Fruit fly (Drosophila melanogaster) whole organism, embryonic: ENCODE data around the gene CG14205.

Experiments
- Aef1 ChIP-seq: fragments of 200-800 bp; sonication (Bioruptor generic); IDR thresholded peaks from 3 replicates; pipeline ENCODE4 v1.3.6; 2022; ENCODE audit warnings: missing biosample characterization, missing genetic modification characterization
- Antp ChIP-seq: fragments of 200-800 bp; sonication (Bioruptor generic); optimal IDR thresholded peaks from 3 replicates; lab custom pipeline; 2016; ENCODE audit warnings: missing biosample characterization, missing genetic modification characterization
- CG10274 ChIP-seq: fragments of 200-800 bp; sonication (Bioruptor generic); optimal IDR thresholded peaks from 3 replicates; lab custom pipeline; 2017; ENCODE audit warnings: missing biosample characterization, mild to moderate bottlenecking, missing genetic modification characterization
- CG11093 ChIP-seq: fragments of 200-800 bp; sonication (Bioruptor generic); IDR thresholded peaks from 3 replicates; pipeline ENCODE4 v1.3.6; 2022; ENCODE audit warnings: missing biosample characterization, missing genetic modification characterization
- CG14667 ChIP-seq: fragments of 200-800 bp; sonication (Bioruptor generic); IDR thresholded peaks from 2 replicates; pipeline ENCODE4 v1.3.6; 2022; ENCODE audit warnings: missing biosample characterization, missing genetic modification characterization
- CG15073 ChIP-seq: fragments of 200-800 bp; sonication (Bioruptor generic); optimal IDR thresholded peaks from 2 replicates; lab custom pipeline; 2016; ENCODE audit warnings: missing biosample characterization, missing genetic modification characterization
- CG1647 ChIP-seq: fragments of 200-800 bp; sonication (Bioruptor generic); optimal IDR thresholded peaks from 3 replicates; lab custom pipeline; 2016; ENCODE audit warnings: missing biosample characterization, missing genetic modification characterization
- CG16863 ChIP-seq: fragments of 200-800 bp; sonication (Bioruptor generic); optimal IDR thresholded peaks from 3 replicates; lab custom pipeline; 2016; ENCODE audit warnings: missing biosample characterization, missing genetic modification characterization
- CG30431 ChIP-seq: fragments of 200-800 bp; sonication (Bioruptor generic); optimal IDR thresholded peaks from 2 replicates; lab custom pipeline; 2017; ENCODE audit warnings: missing biosample characterization, missing genetic modification characterization
- CG31441 ChIP-seq: fragments of 200-800 bp; sonication (Bioruptor generic); IDR thresholded peaks from 2 replicates; pipeline ENCODE4 v1.3.6; 2022; ENCODE audit warnings: missing biosample characterization, missing genetic modification characterization
- CG3281 ChIP-seq: fragments of 200-800 bp; sonication (Bioruptor generic); optimal IDR thresholded peaks from 3 replicates; lab custom pipeline; 2017; ENCODE audit warnings: missing biosample characterization, mild to moderate bottlenecking, missing genetic modification characterization
- CG4328 ChIP-seq: fragments of 200-800 bp; sonication (Bioruptor generic); optimal IDR thresholded peaks from 3 replicates; lab custom pipeline; 2017; ENCODE audit warnings: missing biosample characterization, missing genetic modification reagents, missing genetic modification characterization
- CG7928 ChIP-seq: fragments of 200-800 bp; sonication (Bioruptor generic); optimal IDR thresholded peaks from 2 replicates; lab custom pipeline; 2017; ENCODE audit warnings: missing biosample characterization, mild to moderate bottlenecking, missing genetic modification characterization
- CG7963 ChIP-seq: fragments of 200-800 bp; sonication (Bioruptor generic); IDR thresholded peaks from 3 replicates; pipeline ENCODE4 v1.3.6; 2022; ENCODE audit warnings: missing biosample characterization, missing genetic modification characterization; ENCODE audit not compliant: partially characterized antibody
- CoRest ChIP-seq: fragments of 200-800 bp; sonication (Bioruptor generic); optimal IDR thresholded peaks from 3 replicates; lab custom pipeline; 2018; ENCODE audit warnings: missing biosample characterization, mild to moderate bottlenecking, missing genetic modification characterization, moderate library complexity
- Dip2 ChIP-seq: fragments of 200-800 bp; sonication (Bioruptor generic); IDR thresholded peaks from 2 replicates; pipeline ENCODE4 v1.3.6; 2022; ENCODE audit warnings: missing biosample characterization, missing genetic modification characterization
- Doc3 ChIP-seq: fragments of 200-800 bp; sonication (Bioruptor generic); IDR thresholded peaks from 3 replicates; pipeline ENCODE4 v1.3.6; 2022; ENCODE audit warnings: missing biosample characterization, missing genetic modification characterization; ENCODE audit not compliant: partially characterized antibody
- Dref ChIP-seq: fragments of 200-800 bp; sonication (Bioruptor generic); IDR thresholded peaks from 2 replicates; pipeline ENCODE4 v1.3.6; 2022; ENCODE audit warnings: missing biosample characterization, missing genetic modification characterization
- H2.0 ChIP-seq: fragments of 200-800 bp; sonication (Bioruptor generic); IDR thresholded peaks from 2 replicates; pipeline ENCODE4 v1.3.6; 2022; ENCODE audit warnings: missing biosample characterization, missing genetic modification characterization
- Hey ChIP-seq: fragments of 200-800 bp; sonication (Bioruptor generic); optimal IDR thresholded peaks from 3 replicates; lab custom pipeline; 2018; ENCODE audit warnings: missing biosample characterization, mild to moderate bottlenecking, missing genetic modification characterization
- Kr ChIP-seq: fragments of 200-800 bp; sonication (Bioruptor generic); optimal IDR thresholded peaks from 2 replicates; lab custom pipeline; 2017; ENCODE audit warnings: missing biosample characterization, mild to moderate bottlenecking, missing genetic modification characterization
- Lhr ChIP-seq: fragments of 200-800 bp; sonication (Bioruptor generic); optimal IDR thresholded peaks from 3 replicates; lab custom pipeline; 2017; ENCODE audit warnings: mild to moderate bottlenecking, missing biosample characterization, missing genetic modification reagents, missing genetic modification characterization
- Lpt ChIP-seq: fragments of >200 bp; optimal IDR thresholded peaks from 2 replicates; lab custom pipeline; 2018; ENCODE audit warnings: missing biosample characterization, missing genetic modification characterization
- MBD-R2 ChIP-seq: fragments of 200-800 bp; sonication (Bioruptor generic); IDR thresholded peaks from 2 replicates; pipeline ENCODE4 v1.3.6; 2022; ENCODE audit warnings: missing biosample characterization, missing genetic modification characterization
- NC2α ChIP-seq: fragments of 200-800 bp; sonication (Bioruptor generic); optimal IDR thresholded peaks from 2 replicates; lab custom pipeline; 2016; ENCODE audit warnings: missing biosample characterization, missing genetic modification characterization
- Sox100B ChIP-seq: fragments of 200-800 bp; sonication (Bioruptor generic); optimal IDR thresholded peaks from 3 replicates; lab custom pipeline; 2018; ENCODE audit warnings: missing biosample characterization, mild to moderate bottlenecking, missing genetic modification characterization
- Sry-δ ChIP-seq: fragments of 200-800 bp; sonication (Bioruptor generic); optimal IDR thresholded peaks from 2 replicates; lab custom pipeline; 2016; ENCODE audit warnings: missing biosample characterization, missing genetic modification characterization
- Trl ChIP-seq, 3 experiments: fragments of >200 bp in 2 of 3; fragments of 200-800 bp in 1 of 3; sonication (Bioruptor generic) in 1 of 3; optimal IDR thresholded peaks; 2 replicates in 1 of 3; 3 replicates in 2 of 3; lab custom pipeline; 2016 to 2017; ENCODE audit warnings: missing biosample characterization in 1 of 3, missing genetic modification characterization in 1 of 3
- ase ChIP-seq: fragments of 200-800 bp; sonication (Bioruptor generic); IDR thresholded peaks from 3 replicates; pipeline ENCODE4 v1.3.6; 2022; ENCODE audit warnings: missing biosample characterization, missing genetic modification characterization
- btn ChIP-seq: fragments of 200-800 bp; sonication (Bioruptor generic); optimal IDR thresholded peaks from 2 replicates; lab custom pipeline; 2016; ENCODE audit warnings: missing biosample characterization, missing genetic modification characterization
- caup ChIP-seq: fragments of 200-800 bp; sonication (Bioruptor generic); optimal IDR thresholded peaks from 3 replicates; lab custom pipeline; 2017; ENCODE audit warnings: missing biosample characterization, mild to moderate bottlenecking, missing genetic modification characterization, moderate library complexity; ENCODE audit not compliant: severe bottlenecking
- cg ChIP-seq: fragments of 200-800 bp; sonication (Bioruptor generic); optimal IDR thresholded peaks from 3 replicates; lab custom pipeline; 2019; ENCODE audit warnings: missing biosample characterization, mild to moderate bottlenecking, missing genetic modification characterization, moderate library complexity
- crc ChIP-seq: fragments of 200-800 bp; sonication (Bioruptor generic); optimal IDR thresholded peaks from 2 replicates; lab custom pipeline; 2016; ENCODE audit warnings: missing biosample characterization, missing genetic modification characterization
- dan ChIP-seq: fragments of 200-800 bp; sonication (Bioruptor generic); IDR thresholded peaks from 2 replicates; pipeline ENCODE4 v1.3.6; 2022; ENCODE audit warnings: missing biosample characterization, missing genetic modification characterization
- esg ChIP-seq: fragments of 200-800 bp; sonication (Bioruptor generic); conservative IDR thresholded peaks from 2 replicates; pipeline ENCODE4 v1.3.6; 2022; ENCODE audit warnings: missing biosample characterization, missing genetic modification characterization
- ewg ChIP-seq: fragments of 200-800 bp; sonication (Bioruptor generic); optimal IDR thresholded peaks from 3 replicates; lab custom pipeline; 2017; ENCODE audit warnings: mild to moderate bottlenecking, missing biosample characterization, missing genetic modification reagents, missing genetic modification characterization
- exex ChIP-seq: fragments of 200-800 bp; sonication (Bioruptor generic); optimal IDR thresholded peaks from 4 replicates; lab custom pipeline; 2018; ENCODE audit warnings: missing biosample characterization, mild to moderate bottlenecking, missing genetic modification characterization, moderate library complexity
- gce ChIP-seq: fragments of 200-800 bp; sonication (Bioruptor generic); IDR thresholded peaks from 3 replicates; pipeline ENCODE4 v1.3.6; 2022; ENCODE audit warnings: missing biosample characterization, missing genetic modification characterization
- gro ChIP-seq: fragments of 200-800 bp; sonication (Bioruptor generic); optimal IDR thresholded peaks from 2 replicates; lab custom pipeline; 2016; ENCODE audit warnings: missing biosample characterization, missing genetic modification characterization
- kni ChIP-seq: fragments of 200-800 bp; sonication (Bioruptor generic); optimal IDR thresholded peaks from 3 replicates; lab custom pipeline; 2017; ENCODE audit warnings: mild to moderate bottlenecking, missing biosample characterization, missing genetic modification reagents, missing genetic modification characterization
- knrl ChIP-seq: fragments of 200-800 bp; sonication (Bioruptor generic); IDR thresholded peaks from 3 replicates; pipeline ENCODE4 v1.3.6; 2022; ENCODE audit warnings: missing biosample characterization, missing genetic modification characterization; ENCODE audit not compliant: partially characterized antibody
- org-1 ChIP-seq: fragments of 200-800 bp; sonication (Bioruptor generic); optimal IDR thresholded peaks from 2 replicates; lab custom pipeline; 2017; ENCODE audit warnings: missing biosample characterization, missing genetic modification characterization
- otp ChIP-seq: fragments of 200-800 bp; sonication (Bioruptor generic); IDR thresholded peaks from 3 replicates; pipeline ENCODE4, ENCODE4 v1.3.6; 2022; ENCODE audit warnings: missing biosample characterization, missing genetic modification characterization
- sd ChIP-seq: fragments of 200-800 bp; sonication (Bioruptor generic); optimal IDR thresholded peaks from 3 replicates; lab custom pipeline; 2018; ENCODE audit warnings: missing biosample characterization, mild to moderate bottlenecking, missing genetic modification characterization, moderate library complexity
- sens ChIP-seq: fragments of 200-800 bp; sonication (Bioruptor generic); peaks from one replicate; lab custom pipeline; 2016; ENCODE audit warnings: missing biosample characterization, missing genetic modification characterization
- sima ChIP-seq: fragments of 200-800 bp; sonication (Bioruptor generic); optimal IDR thresholded peaks from 2 replicates; lab custom pipeline; 2016; ENCODE audit warnings: missing biosample characterization, missing genetic modification characterization
- stwl ChIP-seq: fragments of 200-800 bp; sonication (Bioruptor generic); optimal IDR thresholded peaks from 3 replicates; lab custom pipeline; 2018; ENCODE audit warnings: missing biosample characterization, mild to moderate bottlenecking, missing genetic modification characterization, moderate library complexity
- usp ChIP-seq: fragments of >200 bp; optimal IDR thresholded peaks from 2 replicates; lab custom pipeline; 2017; ENCODE audit warnings: missing biosample characterization, missing genetic modification characterization
- wdn ChIP-seq: fragments of 200-800 bp; sonication (Bioruptor generic); IDR thresholded peaks from 2 replicates; pipeline ENCODE4 v1.3.6; 2022; ENCODE audit warnings: missing biosample characterization, missing genetic modification characterization
- zen ChIP-seq: fragments of 200-800 bp; sonication (Bioruptor generic); optimal IDR thresholded peaks from 3 replicates; lab custom pipeline; 2018; ENCODE audit warnings: missing biosample characterization, mild to moderate bottlenecking, missing genetic modification characterization, moderate library complexity
- zfh2 ChIP-seq: fragments of 200-800 bp; sonication (Bioruptor generic); optimal IDR thresholded peaks from 2 replicates; lab custom pipeline; 2016; ENCODE audit warnings: missing biosample characterization, missing genetic modification characterization

The CG14205 gene

DNA sequence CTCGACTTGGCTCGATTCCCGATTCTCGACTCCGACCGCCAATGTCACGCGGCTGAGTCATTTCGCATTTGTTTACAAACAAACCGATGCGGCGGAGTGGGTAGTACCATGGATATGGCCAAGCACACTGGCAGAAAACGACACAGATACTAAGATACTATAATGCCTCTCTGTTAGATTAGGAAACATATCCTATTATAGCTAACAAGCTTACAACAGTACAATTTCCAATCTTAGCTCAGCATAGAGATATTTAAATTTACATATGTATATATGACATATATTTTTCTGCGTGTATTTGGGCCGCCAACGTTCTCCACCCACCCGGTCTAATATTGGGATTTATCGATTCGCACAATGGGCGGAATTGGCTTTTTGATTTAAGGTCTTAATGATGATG, 11.5 kb downstream of the CG14205 start (continued):
- TF ChIP-seq zen (tag; lab: Kevin White, UChicago) = peak; percentile 77
- no peak for TF ChIP-seq CG15073 (GFP tag; lab: Kevin White, UChicago)
- peak; percentile 76; the same call in 2 of the 3 replicates for TF ChIP-seq otp (GFP tag; lab: Robert Waterston, UW)
- TF ChIP-seq Dip2 (GFP tag; lab: Robert Waterston, UW) = no peak
- peak; percentile 74 for TF ChIP-seq esg
- TF ChIP-seq btn (GFP tag; lab: Kevin White, UChicago) = no peak
- TF ChIP-seq kni (GFP tag; lab: Kevin White, UChicago) = no peak
- peak; percentile 67 for TF ChIP-seq wdn (GFP tag; lab: Robert Waterston, UW)
- TF ChIP-seq org-1 (GFP tag; lab: Kevin White, UChicago) = peak; percentile 66
- no peak for TF ChIP-seq Kr (GFP tag; lab: Kevin White, UChicago)
- peak; percentile 43 for TF ChIP-seq CG30431 (GFP tag; lab: Kevin White, UChicago)
- TF ChIP-seq sens (GFP tag; lab: Kevin White, UChicago) = peak; percentile 92
- TF ChIP-seq CG31441 (GFP tag; lab: Robert Waterston, UW) = peak; percentile 78
- TF ChIP-seq CG1647 (GFP tag; lab: Kevin White, UChicago) = peak; percentile 47
- TF ChIP-seq CG16863 (GFP tag; lab: Kevin White, UChicago) = peak; percentile 39
- peak; percentile 54 for TF ChIP-seq gro (GFP tag; lab: Kevin White, UChicago)
- TF ChIP-seq H2.0 (GFP tag; lab: Robert Waterston, UW) = peak; percentile 71
- peak; percentile 53 for TF ChIP-seq Sox100B
- peak; percentile 25 for TF ChIP-seq Lhr
- peak; percentile 48 for TF ChIP-seq ewg (GFP tag; lab: Kevin White, UChicago)
- TF ChIP-seq Sry-δ (GFP tag; lab: Kevin White, UChicago) = no peak
- peak; percentile 60 for TF ChIP-seq CG14667
- no peak for TF ChIP-seq NC2α (GFP tag; lab: Kevin White, UChicago)
- TF ChIP-seq Trl (optimal IDR thresholded peaks at IDR 0.05; lab: Kevin White, UChicago) = no peak
- peak; percentile 54 for TF ChIP-seq Trl (GFP tag; optimal IDR thresholded peaks at IDR 0.05; lab: Kevin White, UChicago)
- no peak for TF ChIP-seq Lpt (GFP tag; lab: Kevin White, UChicago)
- peak; percentile 32 for TF ChIP-seq Antp (GFP tag; lab: Kevin White, UChicago)
- peak; percentile 75 for TF ChIP-seq MBD-R2
- TF ChIP-seq Hey (tag; lab: Kevin White, UChicago) = no peak
- peak; percentile 33 for TF ChIP-seq exex
- TF ChIP-seq CG11093 (GFP tag; lab: Robert Waterston, UW) = 0 out of 3 replicates have a peak, but pooled peaks have one; percentile 43
- TF ChIP-seq sima (GFP tag; lab: Kevin White, UChicago) = no peak
- TF ChIP-seq crc (GFP tag; lab: Kevin White, UChicago) = peak; percentile 36
- TF ChIP-seq sd (tag; lab: Kevin White, UChicago) = peak; percentile 25
- peak; percentile 85 for TF ChIP-seq caup (GFP tag; lab: Kevin White, UChicago)
- TF ChIP-seq CG7963 (GFP tag; lab: Robert Waterston, UW) = no peak
- TF ChIP-seq usp = no peak
- 0 out of 2 replicates have a peak, but pooled peaks have one; percentile 23 for TF ChIP-seq dan (GFP tag; lab: Robert Waterston, UW)
- TF ChIP-seq knrl (GFP tag; lab: Robert Waterston, UW) = no peak
- peak; percentile 60; the same call in 1 of the 3 replicates for TF ChIP-seq gce (GFP tag; lab: Robert Waterston, UW)
- TF ChIP-seq Doc3 (GFP tag; lab: Robert Waterston, UW) = no peak
- TF ChIP-seq CG7928 = peak; percentile 16
- peak; percentile 44 for TF ChIP-seq zfh2 (GFP tag; lab: Kevin White, UChicago)
- TF ChIP-seq CG10274 (GFP tag; lab: Kevin White, UChicago) = peak; percentile 43
- TF ChIP-seq CG3281 (GFP tag; lab: Kevin White, UChicago) = peak; percentile 79
- TF ChIP-seq Aef1 (GFP tag; lab: Robert Waterston, UW) = peak; percentile 77
- TF ChIP-seq Dref (GFP tag; lab: Robert Waterston, UW) = 0 out of 2 replicates have a peak, but pooled peaks have one; percentile 26
- TF ChIP-seq CG4328 (GFP tag; lab: Kevin White, UChicago) = peak; percentile 49
- TF ChIP-seq ase = peak; percentile 74
- no peak for TF ChIP-seq cg (GFP tag; lab: Kevin White, UChicago)
- peak; percentile 70 for TF ChIP-seq CoRest (tag; lab: Kevin White, UChicago)
- TF ChIP-seq stwl = no peak
